Worm (Caenorhabditis elegans) whole organism, L3 larva: ENCODE data around the gene C03B1.13.

Experiments
- aly-2 ChIP-seq: fragments of 150-350 bp; optimal IDR thresholded peaks from 2 replicates; lab custom pipeline; 2014; ENCODE audit warnings: missing biosample characterization, missing genetic modification characterization
- ceh-28 ChIP-seq: fragments of 150-350 bp; optimal IDR thresholded peaks from 2 replicates; lab custom pipeline; 2014; ENCODE audit warnings: missing biosample characterization, missing genetic modification reagents, missing genetic modification characterization
- fos-1 ChIP-seq: fragments of 150-350 bp; optimal IDR thresholded peaks from 2 replicates; lab custom pipeline; 2014; ENCODE audit warnings: missing biosample characterization, missing genetic modification characterization
- jun-1 ChIP-seq: fragments of 150-350 bp; optimal IDR thresholded peaks from 2 replicates; lab custom pipeline; 2014; ENCODE audit warnings: missing biosample characterization, missing genetic modification reagents, missing genetic modification characterization
- lin-15B ChIP-seq: fragments of 150-350 bp; optimal IDR thresholded peaks from 2 replicates; lab custom pipeline; 2014; ENCODE audit warnings: missing biosample characterization, missing genetic modification characterization
- mdl-1 ChIP-seq: fragments of 150-350 bp; optimal IDR thresholded peaks from 2 replicates; lab custom pipeline; 2014; ENCODE audit warnings: missing biosample characterization, missing genetic modification characterization
- nhr-25 ChIP-seq: sonication (generic microtip); optimal IDR thresholded peaks from 2 replicates; lab custom pipeline; 2017; ENCODE audit warnings: missing biosample characterization, missing genetic modification characterization
- snpc-4 ChIP-seq: fragments of 150-350 bp; optimal IDR thresholded peaks from 2 replicates; lab custom pipeline; 2014; ENCODE audit warnings: missing biosample characterization, missing genetic modification characterization
- unc-62 ChIP-seq: fragments of 150-350 bp; sonication (generic microtip); optimal IDR thresholded peaks from 4 replicates; lab custom pipeline; 2014; ENCODE audit warnings: missing biosample characterization, missing genetic modification reagents, missing genetic modification characterization

DNA sequence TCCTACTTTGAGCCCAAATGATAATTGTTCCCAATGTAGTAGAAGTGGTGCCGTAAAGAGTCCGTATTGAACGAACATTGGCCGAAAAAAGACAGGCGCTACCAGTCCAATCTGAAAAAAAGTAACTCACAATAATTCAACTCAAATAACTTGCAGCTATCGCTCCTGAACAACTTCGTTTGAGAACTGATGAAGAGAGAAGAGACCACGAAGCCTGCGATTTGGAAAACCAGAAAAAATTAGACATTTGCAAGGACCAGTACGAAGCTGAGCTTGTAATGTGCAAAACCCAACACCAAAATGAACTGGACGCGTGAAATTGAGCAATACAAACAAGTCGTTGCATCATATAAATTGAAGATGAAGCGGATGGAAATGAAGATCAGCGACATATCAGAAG is 36.6 kb upstream of the C03B1.13 start, which contains the start of gene C03B1.1:
- TF ChIP-seq aly-2 = no peak
- no peak for TF ChIP-seq mdl-1
- no peak for TF ChIP-seq fos-1 (tag; lab: Kevin White, UChicago)
- TF ChIP-seq jun-1 = no peak
- TF ChIP-seq unc-62 (GFP tag; lab: Kevin White, UChicago) = no peak
- TF ChIP-seq ceh-28 = no peak
- no peak for TF ChIP-seq lin-15B
- TF ChIP-seq snpc-4 (tag; lab: Kevin White, UChicago) = no peak
- TF ChIP-seq nhr-25 (tag; lab: Kevin White, UChicago) = no peak
